Comparison of ENCODE assay signal across 4 worm cellular contexts in genomic region chrX:16803545-16803944, ce11.
TF ChIP-seq lines count a peak whose summit lies in the region.

No protein-coding gene starts in this region.

TF ChIP-seq in whole organism, L1 larva, 84 proteins besides CTCF, POLR2A, EP300 and RAD21:
- TF ChIP-seq swsn-7 (tag; optimal IDR thresholded peaks at IDR 0.05; lab: Kevin White, UChicago) (no peak), ama-1 (optimal IDR thresholded peaks at IDR 0.05; lab: Kevin White, UChicago) (peak; percentile 31)

TF ChIP-seq in whole organism, L3 larva, 47 proteins besides CTCF, POLR2A, EP300 and RAD21:
- TF ChIP-seq mml-1 (tag; optimal IDR thresholded peaks at IDR 0.05; lab: Kevin White, UChicago) (no peak), ama-1 (optimal IDR thresholded peaks at IDR 0.05; lab: Kevin White, UChicago) (peak; percentile 7), elt-2 (tag; optimal IDR thresholded peaks at IDR 0.05; lab: Kevin White, UChicago) (peak; percentile 5), ZK546.5 (tag; optimal IDR thresholded peaks at IDR 0.05; lab: Kevin White, UChicago) (no peak), ceh-16 (tag; optimal IDR thresholded peaks at IDR 0.05; lab: Kevin White, UChicago) (no peak), zag-1 (tag; optimal IDR thresholded peaks at IDR 0.05; lab: Kevin White, UChicago) (no peak), nhr-11 (tag; optimal IDR thresholded peaks at IDR 0.05; lab: Kevin White, UChicago) (no peak), fkh-10 (GFP tag; optimal IDR thresholded peaks at IDR 0.05; lab: Kevin White, UChicago) (no peak)

TF ChIP-seq in whole organism, L4 larva, 104 proteins besides CTCF, POLR2A, EP300 and RAD21:
- peak in 1 of 2 experiments; percentile 16 for TF ChIP-seq unc-62 (GFP tag; optimal IDR thresholded peaks at IDR 0.05 in 1 of 2; lab: Kevin White, UChicago)
- TF ChIP-seq unc-62 (tag; optimal IDR thresholded peaks at IDR 0.05; lab: Kevin White, UChicago): no peak
- no peak for TF ChIP-seq spr-3 (GFP tag; optimal IDR thresholded peaks at IDR 0.05; lab: Kevin White, UChicago)
- no peak for TF ChIP-seq duxl-1 (tag; optimal IDR thresholded peaks at IDR 0.05; lab: Kevin White, UChicago; ENCODE audit: poor library complexity)
- TF ChIP-seq nhr-77 (tag; optimal IDR thresholded peaks at IDR 0.05; lab: Kevin White, UChicago): no peak
- TF ChIP-seq dve-1 (tag; optimal IDR thresholded peaks at IDR 0.05; lab: Kevin White, UChicago; ENCODE audit: insufficient read depth): peak; percentile 20
- TF ChIP-seq aha-1 (tag; lab: Kevin White, UChicago): peak; percentile 94
- TF ChIP-seq mep-1 (tag; optimal IDR thresholded peaks at IDR 0.05; lab: Kevin White, UChicago): peak; percentile 20

TF ChIP-seq in whole organism, young adult, 124 proteins besides CTCF, POLR2A, EP300 and RAD21:
- no peak for TF ChIP-seq lin-40 (tag; optimal IDR thresholded peaks at IDR 0.05; lab: Kevin White, UChicago)
- TF ChIP-seq dox-1 (GFP tag; IDR thresholded peaks at IDR 0.05; lab: Robert Waterston, UW): no peak
- TF ChIP-seq zim-3 (tag; optimal IDR thresholded peaks at IDR 0.05; lab: Kevin White, UChicago): peak; percentile 35
- TF ChIP-seq Y95B8A.8 (GFP tag; IDR thresholded peaks at IDR 0.05; lab: Robert Waterston, UW): no peak
- no peak for TF ChIP-seq pha-4 (tag; optimal IDR thresholded peaks at IDR 0.05; lab: Kevin White, UChicago)
- no peak for TF ChIP-seq Y79H2A.3 (GFP tag; conservative IDR thresholded peaks at IDR 0.05; lab: Robert Waterston, UW)
- no peak for TF ChIP-seq F10E7.11 (tag; optimal IDR thresholded peaks at IDR 0.05; lab: Kevin White, UChicago)
